Fruit fly (Drosophila melanogaster): Measurements from ENCODE around the gene Imp.

DNA sequence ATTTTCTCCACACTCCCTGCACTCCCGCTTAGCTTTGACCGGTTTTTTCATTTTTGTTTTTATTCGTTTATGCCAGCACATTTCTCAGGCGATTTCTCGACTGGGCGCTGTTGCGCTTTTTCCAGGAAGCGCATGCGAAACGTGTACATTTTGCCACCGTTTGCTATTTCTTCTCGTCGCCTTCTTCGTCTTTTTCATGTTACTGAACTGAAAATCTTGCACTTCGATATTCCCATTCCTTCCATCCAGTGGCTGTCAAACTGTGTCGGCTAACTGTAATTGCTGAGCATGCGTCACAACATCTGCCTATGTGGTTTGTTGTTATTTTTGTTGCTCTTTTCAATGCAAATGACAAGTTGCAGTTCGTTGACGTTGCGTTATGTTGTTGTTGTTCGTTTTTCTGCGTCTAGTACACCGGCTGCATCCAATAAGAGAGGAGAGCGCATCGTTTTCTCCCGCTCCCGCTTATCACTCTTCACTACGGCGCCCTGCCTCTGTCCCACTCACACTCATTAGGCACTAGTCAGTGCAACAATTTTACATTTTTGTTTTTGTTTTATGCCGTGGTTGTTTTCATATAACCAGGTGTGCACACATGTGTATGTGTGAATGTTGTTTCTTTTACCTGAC lies 22.1 kb downstream of the Imp start:
- TF ChIP-seq tj (GFP tag; optimal IDR thresholded peaks at IDR 0.05), result peak; percentile 99
- TF ChIP-seq Crg-1 (GFP tag; optimal IDR thresholded peaks at IDR 0.05), result no peak
- peak; percentile 6 for TF ChIP-seq kay (GFP tag; ENCODE audit: borderline replicate concordance)
- peak; percentile 78 for TF ChIP-seq ovo (GFP tag; optimal IDR thresholded peaks at IDR 0.05)
- no peak for TF ChIP-seq CG7101 (tag; optimal IDR thresholded peaks at IDR 0.05)
- TF ChIP-seq Clk (GFP tag; optimal IDR thresholded peaks at IDR 0.05), result no peak
- no peak for TF ChIP-seq bab1 (GFP tag; optimal IDR thresholded peaks at IDR 0.05)
- TF ChIP-seq Hr96 (GFP tag; optimal IDR thresholded peaks at IDR 0.05), result no peak
- TF ChIP-seq Mnt (GFP tag; optimal IDR thresholded peaks at IDR 0.05), result peak; percentile 19
- TF ChIP-seq CG11617 (GFP tag; optimal IDR thresholded peaks at IDR 0.05), result no peak
- TF ChIP-seq CG5204 (GFP tag; optimal IDR thresholded peaks at IDR 0.05), result no peak
- no peak for TF ChIP-seq cnc (optimal IDR thresholded peaks at IDR 0.05)

Measured in whole organism, adult.